Worm (Caenorhabditis elegans): ENCODE data around the gene glrx-5.

- no peak for TF ChIP-seq unc-62 (GFP tag; optimal IDR thresholded peaks at IDR 0.05)
- TF ChIP-seq nhr-11 (tag; optimal IDR thresholded peaks at IDR 0.05): no peak
- no peak for TF ChIP-seq ZK546.5 (tag; optimal IDR thresholded peaks at IDR 0.05)
- no peak for TF ChIP-seq aly-2 (tag; optimal IDR thresholded peaks at IDR 0.05)
- no peak for TF ChIP-seq elt-2 (tag; optimal IDR thresholded peaks at IDR 0.05)
- no peak for TF ChIP-seq nhr-77 (tag; optimal IDR thresholded peaks at IDR 0.05)
- no peak for TF ChIP-seq ceh-16 (tag; optimal IDR thresholded peaks at IDR 0.05)
- no peak for TF ChIP-seq lin-15B (tag; optimal IDR thresholded peaks at IDR 0.05)
Observed at ce11 chrIII:12349027-12349426, 24.6 kb downstream of the glrx-5 start.

Measured in whole organism, L3 larva.